Worm (Caenorhabditis elegans) whole organism, late embryonic: Measurements from ENCODE around the gene pdr-1.
"Not testable (repeated sequence)": the region's sequence is repeated elsewhere in the genome, so short reads cannot be mapped to it uniquely, and the experiment has no call there.

Experiments used
- C38D4.7 ChIP-seq: fragments of 200-800 bp; sonication (Bioruptor generic); optimal IDR thresholded peaks from 2 replicates; lab custom pipeline; 2018; ENCODE audit warnings: mild to moderate bottlenecking, missing genetic modification characterization, moderate library complexity, missing compliant biosample characterization
- F13H6.1 ChIP-seq: sonication (generic microtip); optimal IDR thresholded peaks from 2 replicates; lab custom pipeline; 2016; ENCODE audit warnings: missing genetic modification characterization, missing compliant biosample characterization
- K02D7.2 ChIP-seq: sonication (generic microtip); optimal IDR thresholded peaks from 2 replicates; lab custom pipeline; 2017; ENCODE audit warnings: mild to moderate bottlenecking, missing genetic modification characterization, missing compliant biosample characterization
- T23F11.4 ChIP-seq: fragments of 200-800 bp; sonication (Bioruptor generic); optimal IDR thresholded peaks from 2 replicates; lab custom pipeline; 2018; ENCODE audit warnings: mild to moderate bottlenecking, missing genetic modification characterization, missing compliant biosample characterization
- ceh-2 ChIP-seq: sonication (generic microtip); optimal IDR thresholded peaks from 2 replicates; lab custom pipeline; 2016; ENCODE audit warnings: missing genotype, missing genetic modification characterization, missing compliant biosample characterization
- ceh-30 ChIP-seq: fragments of 150-350 bp; optimal IDR thresholded peaks from 2 replicates; lab custom pipeline; 2014; ENCODE audit warnings: missing biosample characterization, missing genetic modification characterization
- ceh-34 ChIP-seq: sonication (generic microtip); optimal IDR thresholded peaks from 2 replicates; lab custom pipeline; 2016; ENCODE audit warnings: mild to moderate bottlenecking, missing genetic modification characterization, missing compliant biosample characterization
- ceh-6 ChIP-seq: fragments of 200-800 bp; sonication (Bioruptor generic); optimal IDR thresholded peaks from 2 replicates; lab custom pipeline; 2018; ENCODE audit warnings: mild to moderate bottlenecking, missing genetic modification characterization, missing compliant biosample characterization
- ceh-9 ChIP-seq: sonication (generic microtip); optimal IDR thresholded peaks from 2 replicates; lab custom pipeline; 2016; ENCODE audit warnings: mild to moderate bottlenecking, missing genetic modification characterization, inconsistent platforms, missing compliant biosample characterization
- che-1 ChIP-seq: sonication (generic microtip); optimal IDR thresholded peaks from 2 replicates; lab custom pipeline; 2016; ENCODE audit warnings: mild to moderate bottlenecking, missing genetic modification characterization, missing compliant biosample characterization
- dmd-4 ChIP-seq: sonication (generic microtip); optimal IDR thresholded peaks from 2 replicates; lab custom pipeline; 2016; ENCODE audit warnings: borderline replicate concordance, missing genetic modification characterization, missing compliant biosample characterization
- dve-1 ChIP-seq: sonication (generic microtip); optimal IDR thresholded peaks from 2 replicates; lab custom pipeline; 2017; ENCODE audit warnings: antibody characterized with exemption, mild to moderate bottlenecking, missing genetic modification characterization, missing compliant biosample characterization
- ets-4 ChIP-seq: sonication (generic microtip); optimal IDR thresholded peaks from 2 replicates; lab custom pipeline; 2016; ENCODE audit warnings: missing genetic modification characterization, missing compliant biosample characterization
- fax-1 ChIP-seq: sonication (generic microtip); optimal IDR thresholded peaks from 2 replicates; lab custom pipeline; 2016; ENCODE audit warnings: missing genotype, missing genetic modification characterization, missing compliant biosample characterization
- fkh-10 ChIP-seq: fragments of 150-350 bp; optimal IDR thresholded peaks from 2 replicates; lab custom pipeline; 2014; ENCODE audit warnings: missing biosample characterization, missing genetic modification reagents, missing genetic modification characterization
- hlh-6 ChIP-seq: sonication (generic microtip); optimal IDR thresholded peaks from 2 replicates; lab custom pipeline; 2016; ENCODE audit warnings: missing genotype, missing genetic modification characterization, missing compliant biosample characterization
- hlh-8 ChIP-seq: sonication (generic microtip); optimal IDR thresholded peaks from 2 replicates; lab custom pipeline; 2016; ENCODE audit warnings: missing genotype, missing genetic modification characterization, missing compliant biosample characterization
- lin-11 ChIP-seq: fragments of 200-800 bp; sonication (Bioruptor generic); optimal IDR thresholded peaks from 2 replicates; lab custom pipeline; 2018; ENCODE audit warnings: mild to moderate bottlenecking, missing genetic modification characterization, missing compliant biosample characterization
- mec-3 ChIP-seq: sonication (generic microtip); optimal IDR thresholded peaks from 2 replicates; lab custom pipeline; 2016; ENCODE audit warnings: borderline replicate concordance, missing genetic modification characterization, missing compliant biosample characterization
- npax-4 ChIP-seq: sonication (generic microtip); optimal IDR thresholded peaks from 2 replicates; lab custom pipeline; 2016; ENCODE audit warnings: missing genetic modification characterization, missing compliant biosample characterization
- odd-2 ChIP-seq: sonication (generic microtip); optimal IDR thresholded peaks from 2 replicates; lab custom pipeline; 2017; ENCODE audit warnings: antibody characterized with exemption, mild to moderate bottlenecking, missing genetic modification characterization, missing compliant biosample characterization
- pag-3 ChIP-seq: sonication (generic microtip); optimal IDR thresholded peaks from 2 replicates; lab custom pipeline; 2016; ENCODE audit warnings: missing compliant biosample characterization, missing genetic modification characterization, borderline replicate concordance
- pha-4 ChIP-seq: fragments of 150-350 bp; optimal IDR thresholded peaks from 2 replicates; lab custom pipeline; 2018; ENCODE audit warnings: missing biosample characterization, missing genetic modification reagents, missing genetic modification characterization
- ref-2 ChIP-seq: sonication (generic microtip); optimal IDR thresholded peaks from 2 replicates; lab custom pipeline; 2016; ENCODE audit warnings: missing genetic modification characterization, missing compliant biosample characterization
- sdc-2 ChIP-seq: sonication (generic microtip); optimal IDR thresholded peaks from 2 replicates; lab custom pipeline; 2016; ENCODE audit warnings: missing genotype, missing genetic modification characterization, missing compliant biosample characterization
- sox-4 ChIP-seq: sonication (generic microtip); optimal IDR thresholded peaks from 2 replicates; lab custom pipeline; 2017; ENCODE audit warnings: mild to moderate bottlenecking, missing genetic modification characterization, inconsistent platforms, missing compliant biosample characterization
- tbx-2 ChIP-seq: sonication (generic microtip); optimal IDR thresholded peaks from 2 replicates; lab custom pipeline; 2016; ENCODE audit warnings: missing genetic modification characterization, missing compliant biosample characterization
- unc-3 ChIP-seq, 2 experiments: fragments of 200-800 bp in 1 of 2; sonication (Bioruptor generic) in 1 of 2; sonication (generic microtip) in 1 of 2; conservative IDR thresholded peaks in 1 of 2; optimal IDR thresholded peaks in 1 of 2; 2 replicates each; pipeline versions ENCODE4 v1.3.6 to Lab custom; 2016 to 2022; ENCODE audit warnings: missing compliant biosample characterization in 2 of 2, missing genetic modification characterization in 2 of 2, missing genetic modification reagents in 1 of 2
- unc-42 ChIP-seq: sonication (generic microtip); optimal IDR thresholded peaks from 2 replicates; lab custom pipeline; 2016; ENCODE audit warnings: missing genotype, missing genetic modification characterization, missing compliant biosample characterization
- unc-55 ChIP-seq: sonication (generic microtip); optimal IDR thresholded peaks from 2 replicates; lab custom pipeline; 2017; ENCODE audit warnings: missing biosample characterization, missing genetic modification reagents, missing genetic modification characterization
- zip-5 ChIP-seq: sonication (generic microtip); optimal IDR thresholded peaks from 2 replicates; lab custom pipeline; 2016; ENCODE audit warnings: missing genetic modification characterization, missing compliant biosample characterization

Gene pdr-1

DNA sequence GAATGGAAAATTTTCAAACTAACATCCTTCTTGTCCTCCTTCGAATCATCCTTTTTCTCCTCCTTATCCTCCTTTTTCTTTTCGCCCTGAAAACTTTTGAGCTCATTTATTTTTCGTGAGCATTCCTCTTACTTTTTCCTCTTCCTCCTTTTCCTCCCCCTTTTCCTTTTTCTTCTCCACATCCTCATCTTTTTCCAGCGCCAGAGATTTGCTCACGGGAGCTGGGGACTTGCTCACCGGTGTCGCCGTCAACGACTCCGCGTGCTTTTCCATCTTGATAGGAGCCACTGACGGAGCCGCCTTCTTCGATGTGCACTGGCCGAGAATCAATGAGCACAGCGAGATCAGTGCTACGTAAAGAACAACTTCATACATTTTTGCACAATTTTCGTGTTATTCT, 23.0 kb upstream of the pdr-1 start, which contains the start of gene K08E3.2:
TSS of gene K08E3.2 (minus strand) at position 375 of the 400 bp plus-strand sequence.
- TF ChIP-seq T23F11.4: no peak
- no peak for TF ChIP-seq ets-4 (tag; lab: Kevin White, UChicago)
- TF ChIP-seq unc-42: no peak
- no peak for TF ChIP-seq C38D4.7 (GFP tag; lab: Kevin White, UChicago)
- no peak for TF ChIP-seq zip-5 (tag; lab: Kevin White, UChicago)

- TF ChIP-seq hlh-6, npax-4, ets-4 (tag; lab: Kevin White, UChicago): not testable (repeated sequence)
Observed at ce11 chrIII:13751144-13751543, 20.2 kb upstream of the pdr-1 start, which contains the start of gene mlc-7. mlc-7 (plus strand) TSS chrIII:13751444.

DNA sequence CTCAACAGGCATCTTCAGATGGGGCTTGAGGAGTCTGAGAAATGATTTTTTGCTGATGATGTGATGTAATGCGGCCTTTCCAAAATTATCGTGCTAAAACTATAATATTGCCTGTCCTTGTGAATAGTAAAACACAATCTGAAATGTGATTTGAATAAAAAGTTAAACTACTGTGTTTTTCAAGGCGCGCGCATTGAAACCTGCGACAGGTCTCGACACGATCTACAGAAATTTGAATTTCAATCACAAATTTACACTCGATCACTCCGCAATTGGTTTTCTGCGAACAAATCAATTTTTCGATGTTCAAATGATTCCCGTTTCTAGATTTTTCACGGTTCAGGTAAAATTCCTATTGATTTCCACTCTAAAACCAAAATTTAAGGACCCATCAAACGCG, 15.6 kb upstream of the pdr-1 start, which contains the start of gene toca-2:
TSS of gene toca-2 (plus strand) at position 208 of the 400 bp plus-strand sequence.
- TF ChIP-seq hlh-6 (tag; lab: Kevin White, UChicago): no peak

DNA sequence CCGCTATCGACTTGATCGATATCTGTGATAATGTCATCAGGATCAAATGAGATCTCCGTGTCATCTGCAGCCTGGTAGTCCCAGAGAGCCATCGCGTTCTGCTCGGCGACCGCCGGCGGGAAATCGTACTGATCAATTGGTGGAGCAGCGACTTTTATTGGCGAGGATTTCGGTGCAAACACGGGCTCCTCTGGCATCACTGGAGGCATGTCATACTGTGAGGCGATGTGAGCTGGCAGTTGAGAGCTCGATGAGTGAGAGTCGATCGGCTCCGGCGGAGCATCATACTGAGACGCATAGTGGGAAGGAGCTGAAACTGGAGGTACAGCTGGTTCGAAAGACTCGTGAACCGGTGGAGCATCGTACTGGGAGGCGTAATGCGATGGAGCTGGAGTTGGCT, 11.6 kb upstream of the pdr-1 start:
- TF ChIP-seq unc-55 (GFP tag; lab: Kevin White, UChicago) (no peak), dve-1 (tag; lab: Kevin White, UChicago) (no peak), ceh-2 (tag; lab: Kevin White, UChicago) (no peak), tbx-2 (no peak), pha-4 (tag; lab: Kevin White, UChicago) (no peak), ceh-9 (tag; lab: Kevin White, UChicago) (no peak), che-1 (tag; lab: Kevin White, UChicago) (no peak), ceh-34 (tag; lab: Kevin White, UChicago) (no peak), npax-4 (tag; lab: Kevin White, UChicago) (no peak), ceh-6 (GFP tag; lab: Kevin White, UChicago) (no peak)

ce11 chrIII:13761022-13761421, 10.3 kb upstream of the pdr-1 start:
- TF ChIP-seq sox-4 (tag; lab: Kevin White, UChicago): no peak
- TF ChIP-seq dmd-4: no peak
- no peak for TF ChIP-seq T23F11.4
- no peak for TF ChIP-seq ceh-34 (tag; lab: Kevin White, UChicago)
- no peak for TF ChIP-seq mec-3 (tag; lab: Kevin White, UChicago)

DNA sequence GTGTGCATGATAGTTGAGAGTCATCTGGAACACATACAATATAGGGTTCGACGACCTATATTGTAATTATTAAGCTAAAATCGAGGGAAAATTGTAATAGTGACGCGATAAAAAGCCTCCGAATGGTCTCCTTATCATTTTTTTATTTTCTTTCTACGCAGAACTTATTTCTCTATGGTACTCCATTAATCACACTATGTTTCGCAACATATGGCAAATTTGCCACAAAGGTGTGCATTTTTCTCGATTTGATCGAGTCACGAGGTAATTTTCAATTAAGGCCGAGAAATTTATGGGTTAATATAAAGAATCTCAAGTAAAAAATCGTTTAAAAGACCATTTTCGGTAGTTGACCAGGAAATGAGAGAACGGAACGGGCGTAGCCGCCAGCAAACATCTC, 9.3 kb upstream of the pdr-1 start, which contains the start of gene dbn-1:
TSS of gene dbn-1 (minus strand) at position 24 of the 400 bp plus-strand sequence.
- TF ChIP-seq ref-2 (tag; lab: Kevin White, UChicago) (no peak), hlh-8 (tag; lab: Kevin White, UChicago) (no peak), unc-3 (GFP tag; conservative IDR thresholded peaks at IDR 0.05; lab: Robert Waterston, UW) (no peak), unc-3 (tag; optimal IDR thresholded peaks at IDR 0.05; lab: Kevin White, UChicago) (no peak), K02D7.2 (tag; lab: Kevin White, UChicago) (no peak), ceh-30 (tag; lab: Kevin White, UChicago) (no peak), dmd-4 (no peak), fax-1 (tag; lab: Kevin White, UChicago) (no peak), lin-11 (tag; lab: Kevin White, UChicago) (no peak), zip-5 (tag; lab: Kevin White, UChicago) (no peak)

DNA sequence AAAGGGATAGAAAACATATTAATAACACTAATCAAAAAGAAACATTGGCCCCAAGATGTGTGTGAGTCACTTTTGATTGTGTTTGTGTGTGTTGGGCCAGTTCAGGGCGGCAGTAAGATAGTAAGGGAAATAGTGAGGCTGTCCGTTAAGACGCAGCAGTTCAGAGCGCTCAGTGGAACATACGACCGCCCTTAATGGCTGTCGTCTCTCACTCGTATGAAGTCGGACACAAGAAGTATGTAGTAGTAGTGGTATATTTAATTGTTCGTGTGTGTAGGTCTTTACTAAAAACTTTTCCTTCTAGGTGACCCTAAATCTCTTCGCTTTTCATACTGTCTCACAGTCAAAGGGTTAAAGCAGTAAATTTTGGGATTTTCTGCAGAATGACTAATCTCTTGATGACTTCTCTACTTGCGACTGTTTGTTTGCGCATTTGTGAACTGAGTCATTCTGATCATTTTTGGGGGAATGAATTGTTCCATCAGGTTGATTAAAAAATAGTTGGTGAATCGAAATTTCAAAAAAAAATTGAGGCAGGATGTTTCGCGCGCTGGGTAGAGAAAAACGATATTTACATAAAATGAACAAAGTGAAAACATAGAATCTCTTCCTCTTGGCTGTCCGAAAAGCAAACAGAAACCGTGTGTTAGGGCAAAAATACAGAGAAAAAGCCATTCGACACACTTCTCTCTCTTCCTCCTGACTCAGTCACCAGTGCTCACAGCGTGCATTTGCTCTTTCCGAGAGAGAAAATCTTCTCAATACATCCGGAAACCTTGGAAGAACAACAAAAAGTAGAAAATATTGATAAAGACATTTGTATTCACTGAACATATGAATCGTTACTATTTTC, 7.8 kb upstream of the pdr-1 start:
- TF ChIP-seq F13H6.1: no peak
- TF ChIP-seq fkh-10 (GFP tag; lab: Kevin White, UChicago): no peak
- TF ChIP-seq pag-3 (tag; lab: Kevin White, UChicago): no peak
- TF ChIP-seq odd-2 (tag; lab: Kevin White, UChicago): no peak
- TF ChIP-seq hlh-6 (tag; lab: Kevin White, UChicago): no peak
- no peak for TF ChIP-seq hlh-8 (tag; lab: Kevin White, UChicago)
- TF ChIP-seq sdc-2 (tag; lab: Kevin White, UChicago): no peak
